Fruit fly (Drosophila melanogaster): ENCODE measurements around the gene Gnpat.

The Gnpat gene

DNA sequence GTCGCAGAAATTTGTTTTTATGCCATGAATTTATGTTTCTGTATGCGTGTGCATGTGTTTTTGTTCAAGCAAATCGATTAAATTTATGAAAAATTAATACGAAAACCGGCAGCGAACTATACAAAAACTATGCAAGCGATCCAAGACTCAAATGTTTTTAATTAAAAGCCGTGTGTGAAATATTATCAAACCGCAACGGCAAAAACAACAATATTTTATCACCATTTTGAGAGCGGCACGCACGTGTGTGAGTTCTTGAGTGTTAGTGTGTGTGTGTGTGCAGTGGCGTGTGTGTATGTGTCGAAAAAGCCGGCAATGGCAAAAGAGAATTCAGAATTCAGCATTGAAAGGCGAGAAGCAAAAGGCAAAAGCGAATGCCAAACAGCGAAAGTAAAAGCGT is 27.8 kb upstream of the Gnpat start:
- TF ChIP-seq Dfd (GFP tag; optimal IDR thresholded peaks at IDR 0.05) = peak; percentile 41
- peak; percentile 53 for TF ChIP-seq psq (GFP tag; optimal IDR thresholded peaks at IDR 0.05)
- no peak for TF ChIP-seq Dif (GFP tag; optimal IDR thresholded peaks at IDR 0.05; ENCODE audit: partially characterized antibody)
- no peak for TF ChIP-seq GATAd (GFP tag; optimal IDR thresholded peaks at IDR 0.05)

DNA sequence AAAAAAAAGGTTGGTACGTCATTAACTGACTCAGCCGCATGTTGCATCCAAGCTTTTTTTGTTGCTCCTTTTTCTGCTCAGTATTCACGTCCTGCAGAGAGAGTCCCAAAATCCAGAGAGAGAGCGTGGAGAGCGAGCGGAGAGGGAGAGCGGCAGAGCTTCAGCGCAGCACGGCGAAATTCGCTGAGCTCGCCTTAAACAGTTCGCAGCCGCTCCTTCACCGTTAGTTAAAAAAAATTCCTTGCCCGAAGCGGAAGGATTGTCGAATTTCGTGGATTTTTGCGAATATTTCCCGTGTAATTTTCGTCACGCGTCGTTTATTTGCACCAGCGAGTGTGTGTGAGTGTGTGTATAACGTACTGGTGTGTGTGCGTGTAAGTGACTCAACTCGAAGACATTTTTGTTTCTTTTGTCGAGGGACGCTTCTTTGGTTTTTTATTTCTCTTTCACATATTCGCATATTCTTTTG is 27.4 kb upstream of the Gnpat start:
- TF ChIP-seq Vsx2 (GFP tag; optimal IDR thresholded peaks at IDR 0.05; ENCODE audit: partially characterized antibody) (peak; percentile 58), Hnf4 (GFP tag; optimal IDR thresholded peaks at IDR 0.05) (no peak), h (GFP tag; optimal IDR thresholded peaks at IDR 0.05) (no peak), Mio (GFP tag; optimal IDR thresholded peaks at IDR 0.05) (no peak), fru (GFP tag; optimal IDR thresholded peaks at IDR 0.05) (no peak), woc (GFP tag; optimal IDR thresholded peaks at IDR 0.05) (no peak), dsf (GFP tag; optimal IDR thresholded peaks at IDR 0.05; ENCODE audit: borderline replicate concordance) (no peak), Jra (GFP tag; optimal IDR thresholded peaks at IDR 0.05) (peak; percentile 59), tai (GFP tag; optimal IDR thresholded peaks at IDR 0.05) (no peak), Sp1 (GFP tag; optimal IDR thresholded peaks at IDR 0.05) (peak; percentile 27), lola (GFP tag; optimal IDR thresholded peaks at IDR 0.05) (no peak), CG32264 (GFP tag; optimal IDR thresholded peaks at IDR 0.05) (no peak), dmrt93B (GFP tag; optimal IDR thresholded peaks at IDR 0.05) (no peak), dl (GFP tag; optimal IDR thresholded peaks at IDR 0.05; ENCODE audit: insufficient read depth in 1 of 2, partially characterized antibody in 2 of 2) (peak; percentile 67 to 89), CG9705 (GFP tag; optimal IDR thresholded peaks at IDR 0.05) (no peak), Abd-B (GFP tag; optimal IDR thresholded peaks at IDR 0.05) (no peak), ey (GFP tag; optimal IDR thresholded peaks at IDR 0.05) (no peak), rgr (GFP tag; optimal IDR thresholded peaks at IDR 0.05) (no peak), HLH106 (tag; optimal IDR thresholded peaks at IDR 0.05) (no peak), Dif (GFP tag; optimal IDR thresholded peaks at IDR 0.05; ENCODE audit: partially characterized antibody) (peak; percentile 85), OdsH (GFP tag; optimal IDR thresholded peaks at IDR 0.05) (no peak), Dfd (GFP tag; optimal IDR thresholded peaks at IDR 0.05) (no peak), pan (optimal IDR thresholded peaks at IDR 0.05) (no peak), GATAd (GFP tag; optimal IDR thresholded peaks at IDR 0.05) (no peak), usp (GFP tag; optimal IDR thresholded peaks at IDR 0.05) (no peak), Hr83 (GFP tag; optimal IDR thresholded peaks at IDR 0.05; ENCODE audit: poor library complexity, severe bottlenecking) (peak; percentile 42), sage (GFP tag; optimal IDR thresholded peaks at IDR 0.05) (no peak), jim (GFP tag; optimal IDR thresholded peaks at IDR 0.05) (no peak), Rel (GFP tag; optimal IDR thresholded peaks at IDR 0.05) (peak; percentile 27), Rel (tag; optimal IDR thresholded peaks at IDR 0.05) (no peak), Myc (optimal IDR thresholded peaks at IDR 0.05) (no peak), sv (GFP tag; optimal IDR thresholded peaks at IDR 0.05) (no peak), psq (GFP tag; optimal IDR thresholded peaks at IDR 0.05) (no peak), br (GFP tag; optimal IDR thresholded peaks at IDR 0.05) (no peak), CrebA (GFP tag; optimal IDR thresholded peaks at IDR 0.05; ENCODE audit: borderline replicate concordance) (no peak), N (GFP tag; optimal IDR thresholded peaks at IDR 0.05) (no peak), foxo (GFP tag; optimal IDR thresholded peaks at IDR 0.05) (no peak), brk (GFP tag; optimal IDR thresholded peaks at IDR 0.05) (no peak), Hr78 (GFP tag; optimal IDR thresholded peaks at IDR 0.05) (no peak)

DNA sequence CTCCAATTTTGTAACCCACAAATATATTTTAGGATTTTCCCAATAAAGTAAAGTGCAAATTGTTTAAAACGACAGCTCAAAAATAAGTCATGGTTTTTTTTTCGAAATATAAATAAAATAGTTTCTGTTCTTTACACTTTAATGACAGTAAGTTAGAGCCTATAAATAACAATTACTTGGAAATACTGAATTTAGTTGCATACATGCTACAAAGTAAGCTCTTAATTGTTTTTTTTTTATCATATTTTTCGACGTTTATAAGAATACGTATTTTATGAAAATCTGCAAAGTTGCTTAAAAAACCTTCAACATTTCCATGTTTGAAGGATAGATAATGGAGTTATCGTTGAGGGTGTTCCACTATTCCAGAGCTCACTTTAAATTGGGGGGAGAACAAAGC is 26.8 kb upstream of the Gnpat start:
- TF ChIP-seq fru (GFP tag; optimal IDR thresholded peaks at IDR 0.05) (no peak), GATAd (GFP tag; optimal IDR thresholded peaks at IDR 0.05) (no peak), Sp1 (GFP tag; optimal IDR thresholded peaks at IDR 0.05) (no peak), woc (GFP tag; optimal IDR thresholded peaks at IDR 0.05) (no peak), dsf (GFP tag; optimal IDR thresholded peaks at IDR 0.05; ENCODE audit: borderline replicate concordance) (no peak), Myc (optimal IDR thresholded peaks at IDR 0.05) (no peak), N (GFP tag; optimal IDR thresholded peaks at IDR 0.05) (no peak), Dfd (GFP tag; optimal IDR thresholded peaks at IDR 0.05) (no peak), Hr78 (GFP tag; optimal IDR thresholded peaks at IDR 0.05) (no peak), Mio (GFP tag; optimal IDR thresholded peaks at IDR 0.05) (no peak), Hnf4 (GFP tag; optimal IDR thresholded peaks at IDR 0.05) (no peak), Rel (GFP tag; optimal IDR thresholded peaks at IDR 0.05) (no peak), Rel (tag; optimal IDR thresholded peaks at IDR 0.05) (no peak), HLH106 (tag; optimal IDR thresholded peaks at IDR 0.05) (no peak)

All from whole organism, wandering third instar larva.